Fruit fly (Drosophila melanogaster) whole organism, embryonic: ENCODE results near the gene CG8034.

Source experiments
- Awh ChIP-seq: fragments of 200-800 bp; sonication (Bioruptor generic); IDR thresholded peaks from 2 replicates; pipeline ENCODE4, ENCODE4 v1.3.6; 2022; ENCODE audit warnings: missing biosample characterization, missing genetic modification characterization
- Bdp1 ChIP-seq: fragments of 200-800 bp; sonication (Bioruptor generic); optimal IDR thresholded peaks from 3 replicates; lab custom pipeline; 2016; ENCODE audit warnings: missing biosample characterization, missing genetic modification characterization
- CG10979 ChIP-seq: fragments of 200-800 bp; sonication (Bioruptor generic); optimal IDR thresholded peaks from 2 replicates; lab custom pipeline; 2018; ENCODE audit warnings: missing biosample characterization, mild to moderate bottlenecking, missing genetic modification characterization, moderate library complexity
- CG11085 ChIP-seq: fragments of 200-800 bp; sonication (Bioruptor generic); IDR thresholded peaks from 2 replicates; pipeline ENCODE4 v1.3.6; 2022; ENCODE audit warnings: missing biosample characterization, missing genetic modification characterization
- CG11504 ChIP-seq: fragments of 200-800 bp; sonication (Bioruptor generic); optimal IDR thresholded peaks from 3 replicates; lab custom pipeline; 2019; ENCODE audit warnings: missing biosample characterization, mild to moderate bottlenecking, missing genetic modification characterization, moderate library complexity
- CG12299 ChIP-seq: fragments of 200-800 bp; sonication (Bioruptor generic); optimal IDR thresholded peaks from 2 replicates; lab custom pipeline; 2018; ENCODE audit warnings: missing biosample characterization, mild to moderate bottlenecking, missing genetic modification characterization
- CG14667 ChIP-seq: fragments of 200-800 bp; sonication (Bioruptor generic); IDR thresholded peaks from 2 replicates; pipeline ENCODE4 v1.3.6; 2022; ENCODE audit warnings: missing biosample characterization, missing genetic modification characterization
- CG15269 ChIP-seq: fragments of 200-800 bp; sonication (Bioruptor generic); optimal IDR thresholded peaks from 2 replicates; lab custom pipeline; 2018; ENCODE audit warnings: missing biosample characterization, mild to moderate bottlenecking, missing genetic modification characterization, moderate library complexity
- CG15479 ChIP-seq: fragments of 200-800 bp; sonication (Bioruptor generic); optimal IDR thresholded peaks from 3 replicates; lab custom pipeline; 2019; ENCODE audit warnings: missing biosample characterization, mild to moderate bottlenecking, missing genetic modification characterization, moderate library complexity
- CG17385 ChIP-seq: fragments of 200-800 bp; sonication (Bioruptor generic); optimal IDR thresholded peaks from 3 replicates; lab custom pipeline; 2018; ENCODE audit warnings: missing biosample characterization, mild to moderate bottlenecking, missing genetic modification characterization
- CG18011 ChIP-seq: fragments of 200-800 bp; sonication (Bioruptor generic); optimal IDR thresholded peaks from 2 replicates; lab custom pipeline; 2017; ENCODE audit warnings: missing biosample characterization, missing genetic modification characterization, mild to moderate bottlenecking, moderate library complexity, missing genotype
- CG18619 ChIP-seq: fragments of 200-800 bp; sonication (Bioruptor generic); optimal IDR thresholded peaks from 3 replicates; lab custom pipeline; 2017; ENCODE audit warnings: missing biosample characterization, mild to moderate bottlenecking, missing genetic modification characterization
- CG32532 ChIP-seq: fragments of 200-800 bp; sonication (Bioruptor generic); IDR thresholded peaks from 2 replicates; pipeline ENCODE4 v1.3.6; 2022; ENCODE audit warnings: missing biosample characterization, missing genetic modification characterization
- CG3281 ChIP-seq: fragments of 200-800 bp; sonication (Bioruptor generic); optimal IDR thresholded peaks from 3 replicates; lab custom pipeline; 2017; ENCODE audit warnings: missing biosample characterization, mild to moderate bottlenecking, missing genetic modification characterization
- CG34224 ChIP-seq: fragments of 200-800 bp; sonication (Bioruptor generic); IDR thresholded peaks from 3 replicates; pipeline ENCODE4 v1.3.6; 2022; ENCODE audit warnings: missing biosample characterization, missing genetic modification characterization; ENCODE audit not compliant: partially characterized antibody
- CG3847 ChIP-seq: fragments of 200-800 bp; sonication (Bioruptor generic); IDR thresholded peaks from 2 replicates; pipeline ENCODE4 v1.3.6; 2022; ENCODE audit warnings: missing biosample characterization, missing genetic modification characterization
- CG4730 ChIP-seq: fragments of 200-800 bp; sonication (Bioruptor generic); IDR thresholded peaks from 2 replicates; pipeline ENCODE4 v1.3.6; 2022; ENCODE audit warnings: missing biosample characterization, missing genetic modification characterization
- CG4820 ChIP-seq: fragments of 200-800 bp; sonication (Bioruptor generic); optimal IDR thresholded peaks from 3 replicates; lab custom pipeline; 2016; ENCODE audit warnings: missing biosample characterization, missing genetic modification characterization
- CG6765 ChIP-seq: fragments of 200-800 bp; sonication (Bioruptor generic); optimal IDR thresholded peaks from 3 replicates; lab custom pipeline; 2017; ENCODE audit warnings: missing biosample characterization, mild to moderate bottlenecking, missing genetic modification characterization
- CG7271 ChIP-seq: fragments of 200-800 bp; sonication (Bioruptor generic); optimal IDR thresholded peaks from 2 replicates; lab custom pipeline; 2018; ENCODE audit warnings: missing biosample characterization, mild to moderate bottlenecking, missing genetic modification characterization, moderate library complexity
- CG7839 ChIP-seq: fragments of 200-800 bp; sonication (Bioruptor generic); optimal IDR thresholded peaks from 3 replicates; lab custom pipeline; 2018; ENCODE audit warnings: missing biosample characterization, mild to moderate bottlenecking, missing genetic modification characterization, moderate library complexity
- CG8388 ChIP-seq: fragments of 200-800 bp; sonication (Bioruptor generic); optimal IDR thresholded peaks from 2 replicates; lab custom pipeline; 2019; ENCODE audit warnings: missing biosample characterization, mild to moderate bottlenecking, missing genetic modification characterization, moderate library complexity
- CG9437 ChIP-seq: fragments of 200-800 bp; sonication (Bioruptor generic); optimal IDR thresholded peaks from 2 replicates; lab custom pipeline; 2018; ENCODE audit warnings: missing biosample characterization, mild to moderate bottlenecking, missing genetic modification characterization
- CG9727 ChIP-seq: fragments of 200-800 bp; sonication (Bioruptor generic); optimal IDR thresholded peaks from 3 replicates; lab custom pipeline; 2017; ENCODE audit warnings: missing biosample characterization, mild to moderate bottlenecking, missing genetic modification characterization
- CG9876 ChIP-seq: fragments of 200-800 bp; sonication (Bioruptor generic); optimal IDR thresholded peaks from 2 replicates; lab custom pipeline; 2016; ENCODE audit warnings: missing biosample characterization, missing genetic modification characterization
- Chrac-16 ChIP-seq: fragments of 200-800 bp; sonication (Bioruptor generic); optimal IDR thresholded peaks from 3 replicates; lab custom pipeline; 2016; ENCODE audit warnings: missing biosample characterization, missing genetic modification characterization
- Drgx ChIP-seq: fragments of 200-800 bp; sonication (Bioruptor generic); IDR thresholded peaks from 2 replicates; pipeline ENCODE4 v1.3.6; 2022; ENCODE audit warnings: missing biosample characterization, missing genetic modification characterization
- Fer1 ChIP-seq: fragments of 200-800 bp; sonication (Bioruptor generic); optimal IDR thresholded peaks from 2 replicates; lab custom pipeline; 2017; ENCODE audit warnings: missing biosample characterization, mild to moderate bottlenecking, missing genetic modification characterization
- GATAe ChIP-seq: fragments of 200-800 bp; sonication (Bioruptor generic); conservative IDR thresholded peaks from 2 replicates; pipeline ENCODE4 v1.3.6; 2022; ENCODE audit warnings: missing biosample characterization, missing genetic modification characterization
- H2.0 ChIP-seq: fragments of 200-800 bp; sonication (Bioruptor generic); IDR thresholded peaks from 2 replicates; pipeline ENCODE4 v1.3.6; 2022; ENCODE audit warnings: missing biosample characterization, missing genetic modification characterization
- Hmx ChIP-seq: fragments of 200-800 bp; sonication (Bioruptor generic); optimal IDR thresholded peaks from 2 replicates; lab custom pipeline; 2016; ENCODE audit warnings: missing biosample characterization, missing genetic modification characterization
- Med ChIP-seq: fragments of 200-800 bp; sonication (Bioruptor generic); peaks from one replicate; lab custom pipeline; 2016; ENCODE audit warnings: missing biosample characterization, missing genetic modification characterization, mild to moderate bottlenecking, inconsistent platforms, moderate library complexity
- NK7.1 ChIP-seq: fragments of 200-800 bp; sonication (Bioruptor generic); optimal IDR thresholded peaks from 3 replicates; lab custom pipeline; 2016; ENCODE audit warnings: missing biosample characterization, missing genetic modification characterization
- Neu2 ChIP-seq: fragments of 200-800 bp; sonication (Bioruptor generic); optimal IDR thresholded peaks from 3 replicates; lab custom pipeline; 2016; ENCODE audit warnings: missing biosample characterization, missing genetic modification characterization, borderline replicate concordance
- Nf-YB ChIP-seq: fragments of 200-800 bp; sonication (Bioruptor generic); optimal IDR thresholded peaks from 3 replicates; lab custom pipeline; 2019; ENCODE audit warnings: missing biosample characterization, mild to moderate bottlenecking, missing genetic modification characterization, moderate library complexity
- Oaz ChIP-seq: fragments of 200-800 bp; sonication (Bioruptor generic); IDR thresholded peaks from 2 replicates; pipeline ENCODE4 v1.3.6; 2022; ENCODE audit warnings: missing biosample characterization, missing genetic modification characterization
- Ptx1 ChIP-seq: fragments of 200-800 bp; sonication (Bioruptor generic); IDR thresholded peaks from 2 replicates; pipeline ENCODE4 v1.3.6; 2022; ENCODE audit warnings: missing biosample characterization, missing genetic modification characterization
- Sry-β ChIP-seq: fragments of 200-800 bp; sonication (Bioruptor generic); optimal IDR thresholded peaks from 2 replicates; lab custom pipeline; 2018; ENCODE audit warnings: missing biosample characterization, mild to moderate bottlenecking, missing genetic modification characterization, moderate library complexity
- Tbp ChIP-seq: fragments of >200 bp; optimal IDR thresholded peaks from 2 replicates; lab custom pipeline; 2018; ENCODE audit warnings: missing biosample characterization, missing genetic modification characterization
- aop ChIP-seq: fragments of 200-800 bp; sonication (Bioruptor generic); IDR thresholded peaks from 2 replicates; pipeline ENCODE4 v1.3.6; 2022; ENCODE audit warnings: missing biosample characterization, missing genetic modification characterization
- bab2 ChIP-seq: fragments of 200-800 bp; sonication (Bioruptor generic); optimal IDR thresholded peaks from 2 replicates; lab custom pipeline; 2016; ENCODE audit warnings: missing biosample characterization, missing genetic modification characterization
- bcd ChIP-seq: fragments of 200-800 bp; sonication (Bioruptor generic); optimal IDR thresholded peaks from 2 replicates; lab custom pipeline; 2017; ENCODE audit warnings: missing biosample characterization, mild to moderate bottlenecking, missing genetic modification characterization
- corto ChIP-seq: fragments of 200-800 bp; sonication (Bioruptor generic); optimal IDR thresholded peaks from 2 replicates; lab custom pipeline; 2016; ENCODE audit warnings: missing biosample characterization, mild to moderate bottlenecking, missing genetic modification characterization, moderate library complexity
- dmrt11E ChIP-seq: fragments of 200-800 bp; sonication (Bioruptor generic); optimal IDR thresholded peaks from 3 replicates; lab custom pipeline; 2018; ENCODE audit warnings: missing biosample characterization, mild to moderate bottlenecking, missing genetic modification characterization, moderate library complexity
- eyg ChIP-seq: fragments of 200-800 bp; sonication (Bioruptor generic); optimal IDR thresholded peaks from 3 replicates; lab custom pipeline; 2016; ENCODE audit warnings: missing biosample characterization, missing genetic modification characterization
- pros ChIP-seq: fragments of 200-800 bp; sonication (Bioruptor generic); optimal IDR thresholded peaks from 3 replicates; lab custom pipeline; 2019; ENCODE audit warnings: missing biosample characterization, mild to moderate bottlenecking, missing genetic modification characterization, moderate library complexity
- seq ChIP-seq: fragments of 200-800 bp; sonication (Bioruptor generic); IDR thresholded peaks from 2 replicates; pipeline ENCODE4 v1.3.6; 2022; ENCODE audit warnings: missing biosample characterization, missing genetic modification characterization
- sna ChIP-seq: fragments of 200-800 bp; sonication (Bioruptor generic); IDR thresholded peaks from 2 replicates; pipeline ENCODE4 v1.3.6; 2022; ENCODE audit warnings: missing biosample characterization, missing genetic modification characterization; ENCODE audit not compliant: partially characterized antibody
- stc ChIP-seq: fragments of 200-800 bp; sonication (Bioruptor generic); IDR thresholded peaks from 2 replicates; pipeline ENCODE4 v1.3.6; 2022; ENCODE audit warnings: missing biosample characterization, missing genetic modification characterization
- tin ChIP-seq: fragments of 200-800 bp; sonication (Bioruptor generic); optimal IDR thresholded peaks from 3 replicates; lab custom pipeline; 2016; ENCODE audit warnings: missing biosample characterization, missing genetic modification characterization
- ttk ChIP-seq: fragments of 200-800 bp; sonication (Bioruptor generic); IDR thresholded peaks from 2 replicates; pipeline ENCODE4 v2.1.2; 2022; ENCODE audit warnings: missing biosample characterization, missing genetic modification characterization
- vfl ChIP-seq: fragments of 200-800 bp; sonication (Bioruptor generic); optimal IDR thresholded peaks from 2 replicates; lab custom pipeline; 2016; ENCODE audit warnings: missing biosample characterization, missing genetic modification characterization

Gene CG8034

DNA sequence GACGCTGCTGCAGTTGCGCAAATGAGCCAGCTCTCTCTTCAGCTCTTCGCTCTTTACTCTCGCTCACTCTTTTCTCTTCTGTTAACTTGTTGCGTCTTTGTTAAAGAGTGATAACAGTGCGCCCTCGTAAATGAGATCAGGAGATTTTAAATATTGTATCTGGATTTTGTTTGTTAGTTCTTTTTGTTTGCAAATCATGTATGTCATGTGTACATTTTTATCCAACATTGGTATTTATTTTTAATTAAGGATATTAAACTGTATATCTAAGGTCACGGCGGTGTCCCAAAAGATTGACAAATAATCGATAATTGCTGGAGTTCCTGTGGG lies 788 bp upstream of the CG8034 start (continued):
- TF ChIP-seq Med (GFP tag; lab: Kevin White, UChicago), result peak; percentile 91
- peak; percentile 20 for TF ChIP-seq CG3281
- no peak for TF ChIP-seq CG11085 (GFP tag; lab: Robert Waterston, UW)
- no peak for TF ChIP-seq CG34224 (GFP tag; lab: Robert Waterston, UW)
- TF ChIP-seq Oaz (GFP tag; lab: Robert Waterston, UW), result no peak
- TF ChIP-seq Fer1 (GFP tag; lab: Kevin White, UChicago), result no peak
- no peak for TF ChIP-seq vfl (GFP tag; lab: Kevin White, UChicago)
- TF ChIP-seq Hmx (GFP tag; lab: Kevin White, UChicago), result no peak
- no peak for TF ChIP-seq CG7271 (tag; lab: Kevin White, UChicago)
- TF ChIP-seq CG10979, result peak; percentile 55
- TF ChIP-seq Neu2 (GFP tag; lab: Kevin White, UChicago), result peak; percentile 1
- TF ChIP-seq eyg (GFP tag; lab: Kevin White, UChicago), result no peak
- TF ChIP-seq CG9437 (GFP tag; lab: Kevin White, UChicago), result no peak
- TF ChIP-seq CG12299 (tag; lab: Kevin White, UChicago), result no peak
- TF ChIP-seq CG4730 (GFP tag; lab: Robert Waterston, UW), result no peak; the same call in 1 of the 2 replicates
- TF ChIP-seq Bdp1, result no peak
- TF ChIP-seq Tbp, result no peak
- TF ChIP-seq pros (GFP tag; lab: Kevin White, UChicago), result no peak
- peak; percentile 59; the same call in 1 of the 2 replicates for TF ChIP-seq Drgx
- TF ChIP-seq CG15269, result peak; percentile 50
- TF ChIP-seq H2.0, result peak; percentile 65; the same call in 1 of the 2 replicates
- peak; percentile 58 for TF ChIP-seq Ptx1 (GFP tag; lab: Robert Waterston, UW)
- peak; percentile 18 for TF ChIP-seq tin (GFP tag; lab: Kevin White, UChicago)
- peak; percentile 34 for TF ChIP-seq CG9727
- TF ChIP-seq dmrt11E (tag; lab: Kevin White, UChicago), result peak; percentile 54
- peak; percentile 66 for TF ChIP-seq Awh
- no peak for TF ChIP-seq CG18011 (GFP tag; lab: Kevin White, UChicago)
- peak; percentile 36 for TF ChIP-seq bab2 (GFP tag; lab: Kevin White, UChicago)
- no peak for TF ChIP-seq Nf-YB (GFP tag; lab: Kevin White, UChicago)
- no peak for TF ChIP-seq GATAe (GFP tag; lab: Robert Waterston, UW)
- peak; percentile 52 for TF ChIP-seq CG7839
- TF ChIP-seq CG17385 (GFP tag; lab: Kevin White, UChicago), result peak; percentile 12
- TF ChIP-seq CG14667, result peak; percentile 13; the same call in 1 of the 2 replicates
- no peak for TF ChIP-seq corto (GFP tag; lab: Kevin White, UChicago)
- peak; percentile 71 for TF ChIP-seq stc
- TF ChIP-seq ttk (GFP tag; lab: Robert Waterston, UW), result no peak
- no peak for TF ChIP-seq NK7.1
- peak; percentile 32 for TF ChIP-seq Chrac-16 (GFP tag; lab: Kevin White, UChicago)
- no peak for TF ChIP-seq CG6765 (GFP tag; lab: Kevin White, UChicago)
- no peak for TF ChIP-seq CG15479
- no peak for TF ChIP-seq CG18619 (GFP tag; lab: Kevin White, UChicago)
- no peak for TF ChIP-seq CG9876 (GFP tag; lab: Kevin White, UChicago)
- peak; percentile 15 for TF ChIP-seq bcd
- TF ChIP-seq CG11504, result peak; percentile 48
- TF ChIP-seq CG8388, result peak; percentile 23
- no peak for TF ChIP-seq Sry-β (GFP tag; lab: Kevin White, UChicago)
- TF ChIP-seq CG3847 (GFP tag; lab: Robert Waterston, UW), result no peak
- TF ChIP-seq CG32532 (GFP tag; lab: Robert Waterston, UW), result peak; percentile 51; the same call in 1 of the 2 replicates
- TF ChIP-seq seq, result peak; percentile 28; the same call in 1 of the 2 replicates
- no peak for TF ChIP-seq aop
- no peak for TF ChIP-seq sna (GFP tag; lab: Robert Waterston, UW)
- no peak for TF ChIP-seq CG4820 (GFP tag; lab: Kevin White, UChicago)
